Fruit fly (Drosophila melanogaster) whole organism, embryonic: ENCODE data around the gene CG33287.

Source experiments
- Antp ChIP-seq: fragments of 200-800 bp; sonication (Bioruptor generic); optimal IDR thresholded peaks from 3 replicates; lab custom pipeline; 2016; ENCODE audit warnings: missing biosample characterization, missing genetic modification characterization
- B-H1 ChIP-seq: fragments of 200-800 bp; sonication (Bioruptor generic); IDR thresholded peaks from 3 replicates; pipeline ENCODE4 v1.3.6; 2022; ENCODE audit warnings: missing biosample characterization, missing genetic modification characterization
- CG10654 ChIP-seq: fragments of 200-800 bp; sonication (Bioruptor generic); optimal IDR thresholded peaks from 2 replicates; lab custom pipeline; 2016; ENCODE audit warnings: missing biosample characterization, missing genetic modification characterization
- CG13894 ChIP-seq: fragments of 200-800 bp; sonication (Bioruptor generic); optimal IDR thresholded peaks from 3 replicates; lab custom pipeline; 2018; ENCODE audit warnings: missing biosample characterization, mild to moderate bottlenecking, missing genetic modification characterization, moderate library complexity
- CG14710 ChIP-seq: fragments of 200-800 bp; sonication (Bioruptor generic); optimal IDR thresholded peaks from 3 replicates; lab custom pipeline; 2019; ENCODE audit warnings: missing biosample characterization, mild to moderate bottlenecking, missing genetic modification characterization, moderate library complexity
- CG15601 ChIP-seq: fragments of 200-800 bp; sonication (Bioruptor generic); optimal IDR thresholded peaks from 3 replicates; lab custom pipeline; 2019; ENCODE audit warnings: missing biosample characterization, mild to moderate bottlenecking, missing genetic modification characterization, moderate library complexity
- CG1603 ChIP-seq: fragments of 200-800 bp; sonication (Bioruptor generic); optimal IDR thresholded peaks from 2 replicates; lab custom pipeline; 2019; ENCODE audit warnings: missing biosample characterization, mild to moderate bottlenecking, missing genetic modification characterization, moderate library complexity
- CG30020 ChIP-seq: fragments of 200-800 bp; optimal IDR thresholded peaks from 2 replicates; lab custom pipeline; 2019; ENCODE audit warnings: missing biosample characterization, mild to moderate bottlenecking, missing genetic modification characterization, moderate library complexity
- CG4328 ChIP-seq: fragments of 200-800 bp; sonication (Bioruptor generic); optimal IDR thresholded peaks from 3 replicates; lab custom pipeline; 2017; ENCODE audit warnings: missing biosample characterization, missing genetic modification reagents, missing genetic modification characterization
- CG4404 ChIP-seq: fragments of 200-800 bp; sonication (Bioruptor generic); IDR thresholded peaks from 2 replicates; pipeline ENCODE4 v1.3.6; 2022; ENCODE audit warnings: missing biosample characterization, missing genetic modification characterization
- CG6272 ChIP-seq: fragments of 200-800 bp; sonication (Bioruptor generic); IDR thresholded peaks from 2 replicates; pipeline ENCODE4 v1.3.6; 2022; ENCODE audit warnings: missing biosample characterization, missing genetic modification characterization
- CG7745 ChIP-seq: fragments of 200-800 bp; sonication (Bioruptor generic); optimal IDR thresholded peaks from 2 replicates; lab custom pipeline; 2018; ENCODE audit warnings: missing biosample characterization, mild to moderate bottlenecking, missing genetic modification characterization, moderate library complexity
- CG9797 ChIP-seq: fragments of 200-800 bp; sonication (Bioruptor generic); optimal IDR thresholded peaks from 3 replicates; lab custom pipeline; 2018; ENCODE audit warnings: missing biosample characterization, mild to moderate bottlenecking, missing genetic modification characterization
- CG9932 ChIP-seq: fragments of 200-800 bp; sonication (Bioruptor generic); IDR thresholded peaks from 2 replicates; pipeline ENCODE4 v1.3.6; 2022; ENCODE audit warnings: missing biosample characterization, missing genetic modification characterization
- CTCF ChIP-seq: fragments of 200-800 bp; sonication (Bioruptor generic); optimal IDR thresholded peaks from 2 replicates; lab custom pipeline; 2017; ENCODE audit warnings: missing biosample characterization, mild to moderate bottlenecking, missing genetic modification characterization, moderate library complexity
- Doc3 ChIP-seq: fragments of 200-800 bp; sonication (Bioruptor generic); IDR thresholded peaks from 3 replicates; pipeline ENCODE4 v1.3.6; 2022; ENCODE audit warnings: missing biosample characterization, missing genetic modification characterization; ENCODE audit not compliant: partially characterized antibody
- ERR ChIP-seq: fragments of 200-800 bp; sonication (Bioruptor generic); optimal IDR thresholded peaks from 2 replicates; lab custom pipeline; 2016; ENCODE audit warnings: missing biosample characterization, missing genetic modification characterization
- Elba2 ChIP-seq: fragments of 200-800 bp; sonication (Bioruptor generic); optimal IDR thresholded peaks from 3 replicates; lab custom pipeline; 2016; ENCODE audit warnings: missing biosample characterization, missing genetic modification characterization
- Ets97D ChIP-seq: fragments of 200-800 bp; sonication (Bioruptor generic); optimal IDR thresholded peaks from 3 replicates; lab custom pipeline; 2016; ENCODE audit warnings: missing biosample characterization, missing genetic modification characterization
- Fer2 ChIP-seq: fragments of 200-800 bp; sonication (Bioruptor generic); optimal IDR thresholded peaks from 2 replicates; lab custom pipeline; 2018; ENCODE audit warnings: missing biosample characterization, mild to moderate bottlenecking, missing genetic modification characterization, moderate library complexity
- H2.0 ChIP-seq: fragments of 200-800 bp; sonication (Bioruptor generic); IDR thresholded peaks from 2 replicates; pipeline ENCODE4 v1.3.6; 2022; ENCODE audit warnings: missing biosample characterization, missing genetic modification characterization
- HLH54F ChIP-seq: fragments of 200-800 bp; sonication (Bioruptor generic); optimal IDR thresholded peaks from 3 replicates; lab custom pipeline; 2016; ENCODE audit warnings: missing biosample characterization, missing genetic modification characterization
- Hmr ChIP-seq: fragments of 200-800 bp; sonication (Bioruptor generic); optimal IDR thresholded peaks from 3 replicates; lab custom pipeline; 2017; ENCODE audit warnings: mild to moderate bottlenecking, missing biosample characterization, missing genetic modification reagents, missing genetic modification characterization
- Kr ChIP-seq: fragments of 200-800 bp; sonication (Bioruptor generic); optimal IDR thresholded peaks from 2 replicates; lab custom pipeline; 2017; ENCODE audit warnings: missing biosample characterization, mild to moderate bottlenecking, missing genetic modification characterization
- Oli ChIP-seq: fragments of 200-800 bp; sonication (Bioruptor generic); optimal IDR thresholded peaks from 2 replicates; lab custom pipeline; 2018; ENCODE audit warnings: missing biosample characterization, mild to moderate bottlenecking, missing genetic modification characterization, moderate library complexity
- PHDP ChIP-seq: fragments of 200-800 bp; sonication (Bioruptor generic); optimal IDR thresholded peaks from 3 replicates; lab custom pipeline; 2018; ENCODE audit warnings: missing biosample characterization, mild to moderate bottlenecking, missing genetic modification characterization, moderate library complexity
- Side ChIP-seq: fragments of 200-800 bp; sonication (Bioruptor generic); optimal IDR thresholded peaks from 2 replicates; lab custom pipeline; 2016; ENCODE audit warnings: missing biosample characterization, missing genetic modification characterization
- Six4 ChIP-seq: fragments of 200-800 bp; sonication (Bioruptor generic); optimal IDR thresholded peaks from 2 replicates; lab custom pipeline; 2016; ENCODE audit warnings: missing biosample characterization, missing genetic modification characterization
- Vsx1 ChIP-seq: fragments of 200-800 bp; sonication (Bioruptor generic); optimal IDR thresholded peaks from 2 replicates; lab custom pipeline; 2017; ENCODE audit warnings: missing biosample characterization, mild to moderate bottlenecking, missing genetic modification characterization, missing genetic modification reagents
- Xbp1 ChIP-seq: fragments of 200-800 bp; sonication (Bioruptor generic); optimal IDR thresholded peaks from 3 replicates; lab custom pipeline; 2016; ENCODE audit warnings: missing biosample characterization, mild to moderate bottlenecking, missing genetic modification characterization
- ac ChIP-seq: fragments of 200-800 bp; sonication (Bioruptor generic); optimal IDR thresholded peaks from 3 replicates; lab custom pipeline; 2017; ENCODE audit warnings: missing biosample characterization, mild to moderate bottlenecking, missing genetic modification characterization
- ash1 ChIP-seq: fragments of 200-800 bp; sonication (Bioruptor generic); optimal IDR thresholded peaks from 2 replicates; lab custom pipeline; 2018; ENCODE audit warnings: missing biosample characterization, mild to moderate bottlenecking, missing genetic modification characterization
- chm ChIP-seq: fragments of 200-800 bp; sonication (Bioruptor generic); IDR thresholded peaks from 2 replicates; pipeline ENCODE4 v1.3.6; 2022; ENCODE audit warnings: missing biosample characterization, missing genetic modification characterization
- corto ChIP-seq: fragments of 200-800 bp; sonication (Bioruptor generic); optimal IDR thresholded peaks from 2 replicates; lab custom pipeline; 2016; ENCODE audit warnings: missing biosample characterization, mild to moderate bottlenecking, missing genetic modification characterization, moderate library complexity
- croc ChIP-seq: fragments of 200-800 bp; sonication (Bioruptor generic); conservative IDR thresholded peaks from 3 replicates; pipeline ENCODE4 v1.3.6; 2022; ENCODE audit warnings: missing biosample characterization, missing genetic modification characterization
- dati ChIP-seq: fragments of 200-800 bp; sonication (Bioruptor generic); IDR thresholded peaks from 2 replicates; pipeline ENCODE4 v1.3.6; 2022; ENCODE audit warnings: missing biosample characterization, missing genetic modification characterization
- dmrt99B ChIP-seq: fragments of 200-800 bp; sonication (Bioruptor generic); optimal IDR thresholded peaks from 2 replicates; lab custom pipeline; 2018; ENCODE audit warnings: missing biosample characterization, mild to moderate bottlenecking, missing genetic modification characterization, moderate library complexity
- fd96Cb ChIP-seq: fragments of 200-800 bp; sonication (Bioruptor generic); optimal IDR thresholded peaks from 2 replicates; lab custom pipeline; 2018; ENCODE audit warnings: missing biosample characterization, mild to moderate bottlenecking, missing genetic modification characterization, moderate library complexity
- gfzf ChIP-seq: fragments of 200-800 bp; sonication (Bioruptor generic); optimal IDR thresholded peaks from 2 replicates; lab custom pipeline; 2016; ENCODE audit warnings: missing biosample characterization, mild to moderate bottlenecking, missing genetic modification characterization, moderate library complexity
- knrl ChIP-seq: fragments of 200-800 bp; sonication (Bioruptor generic); IDR thresholded peaks from 3 replicates; pipeline ENCODE4 v1.3.6; 2022; ENCODE audit warnings: missing biosample characterization, missing genetic modification characterization; ENCODE audit not compliant: partially characterized antibody
- lmd ChIP-seq: fragments of 200-800 bp; sonication (Bioruptor generic); IDR thresholded peaks from 2 replicates; pipeline ENCODE4 v1.3.6; 2022; ENCODE audit warnings: missing biosample characterization, missing genetic modification characterization
- prd ChIP-seq, 3 experiments: fragments of >200 bp in 2 of 3; fragments of 200-800 bp in 1 of 3; sonication (Bioruptor generic) in 1 of 3; optimal IDR thresholded peaks in 2 of 3; IDR thresholded peaks in 1 of 3; 2 replicates in 2 of 3; 3 replicates in 1 of 3; pipeline versions ENCODE4 v1.3.6 to Lab custom; 2017 to 2022; ENCODE audit warnings: missing biosample characterization in 1 of 3, missing genetic modification characterization in 1 of 3
- repo ChIP-seq: fragments of 200-800 bp; sonication (Bioruptor generic); optimal IDR thresholded peaks from 2 replicates; lab custom pipeline; 2016; ENCODE audit warnings: missing biosample characterization, missing genetic modification characterization
- rib ChIP-seq: fragments of 200-800 bp; sonication (Bioruptor generic); IDR thresholded peaks from 2 replicates; pipeline ENCODE4 v1.3.6; 2022; ENCODE audit warnings: missing biosample characterization, missing genetic modification characterization
- seq ChIP-seq: fragments of 200-800 bp; sonication (Bioruptor generic); IDR thresholded peaks from 2 replicates; pipeline ENCODE4 v1.3.6; 2022; ENCODE audit warnings: missing biosample characterization, missing genetic modification characterization
- tna ChIP-seq: fragments of 200-800 bp; sonication (Bioruptor generic); IDR thresholded peaks from 2 replicates; pipeline ENCODE4 v1.3.6; 2022; ENCODE audit warnings: missing biosample characterization, missing genetic modification characterization; ENCODE audit not compliant: partially characterized antibody
- unpg ChIP-seq: fragments of 200-800 bp; sonication (Bioruptor generic); optimal IDR thresholded peaks from 3 replicates; lab custom pipeline; 2018; ENCODE audit warnings: missing biosample characterization, mild to moderate bottlenecking, missing genetic modification characterization, moderate library complexity
- usp ChIP-seq: fragments of >200 bp; optimal IDR thresholded peaks from 2 replicates; lab custom pipeline; 2017; ENCODE audit warnings: missing biosample characterization, missing genetic modification characterization
- wor ChIP-seq: fragments of 200-800 bp; sonication (Bioruptor generic); IDR thresholded peaks from 2 replicates; pipeline ENCODE4 v1.3.6; 2022; ENCODE audit warnings: missing biosample characterization, missing genetic modification characterization

Gene CG33287

dm6 chr3L:21009405-21010120 lies 39.1 kb upstream of the CG33287 start (continued):
- TF ChIP-seq Hmr (GFP tag; lab: Kevin White, UChicago) (peak; percentile 64), Antp (peak; percentile 54), Six4 (GFP tag; lab: Kevin White, UChicago) (peak; percentile 31), ERR (no peak), Doc3 (GFP tag; lab: Robert Waterston, UW) (no peak), usp (no peak), croc (GFP tag; lab: Robert Waterston, UW) (no peak), wor (GFP tag; lab: Robert Waterston, UW) (no peak; the same call in 1 of the 2 replicates), CG9932 (GFP tag; lab: Robert Waterston, UW) (no peak; the same call in 1 of the 2 replicates), CG1603 (peak; percentile 17), lmd (no peak; the same call in 1 of the 2 replicates), repo (no peak), CG6272 (GFP tag; lab: Robert Waterston, UW) (no peak), Xbp1 (GFP tag; lab: Kevin White, UChicago) (peak; percentile 51), unpg (GFP tag; lab: Kevin White, UChicago) (peak; percentile 50), rib (GFP tag; lab: Robert Waterston, UW) (0 out of 2 replicates have a peak, but pooled peaks have one; percentile 31), Elba2 (no peak), CG4328 (GFP tag; lab: Kevin White, UChicago) (no peak), knrl (GFP tag; lab: Robert Waterston, UW) (no peak), tna (GFP tag; lab: Robert Waterston, UW) (no peak), chm (GFP tag; lab: Robert Waterston, UW) (no peak), dmrt99B (tag; lab: Kevin White, UChicago) (peak; percentile 55), CG13894 (tag; lab: Kevin White, UChicago) (peak; percentile 32), H2.0 (GFP tag; lab: Robert Waterston, UW) (peak; percentile 40; the same call in 1 of the 2 replicates), Fer2 (tag; lab: Kevin White, UChicago) (no peak), PHDP (peak; percentile 54), Side (GFP tag; lab: Kevin White, UChicago) (peak; percentile 53), B-H1 (peak; percentile 57; the same call in 2 of the 3 replicates), ash1 (no peak), gfzf (GFP tag; lab: Kevin White, UChicago) (no peak), corto (GFP tag; lab: Kevin White, UChicago) (peak; percentile 57), CG30020 (tag; lab: Kevin White, UChicago) (no peak), seq (peak; percentile 66; the same call in 1 of the 2 replicates), dati (GFP tag; lab: Robert Waterston, UW) (no peak), HLH54F (GFP tag; lab: Kevin White, UChicago) (peak; percentile 49), CG15601 (tag; lab: Kevin White, UChicago) (no peak), Vsx1 (peak; percentile 15), Ets97D (GFP tag; lab: Kevin White, UChicago) (no peak), CG9797 (GFP tag; lab: Kevin White, UChicago) (no peak), ac (GFP tag; lab: Kevin White, UChicago) (no peak), CG7745 (peak; percentile 43), CTCF (GFP tag; lab: Kevin White, UChicago) (no peak), fd96Cb (no peak), prd (optimal IDR thresholded peaks at IDR 0.05; lab: Kevin White, UChicago) (no peak), prd (GFP tag; IDR thresholded peaks at IDR 0.05; lab: Robert Waterston, UW) (peak; percentile 73; the same call in 2 of the 3 replicates), CG4404 (GFP tag; lab: Robert Waterston, UW) (no peak), Oli (tag; lab: Kevin White, UChicago) (peak; percentile 55), CG10654 (no peak), Kr (GFP tag; lab: Kevin White, UChicago) (no peak), CG14710 (peak; percentile 2)
